Worm (Caenorhabditis elegans) whole organism, mixed stage, embryonic: ENCODE measurements around the gene yju-2.

Source experiments
- bed-3 ChIP-seq: fragments of 200-800 bp; sonication (Bioruptor generic); optimal IDR thresholded peaks from 3 replicates; lab custom pipeline; 2018; ENCODE audit warnings: mild to moderate bottlenecking, missing genetic modification characterization, moderate library complexity, missing compliant biosample characterization
- blmp-1 ChIP-seq: fragments of 150-350 bp; optimal IDR thresholded peaks from 2 replicates; lab custom pipeline; 2014; ENCODE audit warnings: missing biosample characterization, missing genetic modification characterization
- ceh-39 ChIP-seq: fragments of 150-350 bp; optimal IDR thresholded peaks from 2 replicates; lab custom pipeline; 2014; ENCODE audit warnings: missing biosample characterization, missing genetic modification characterization
- ceh-83 ChIP-seq: fragments of 200-800 bp; sonication (Bioruptor generic); optimal IDR thresholded peaks from 2 replicates; lab custom pipeline; 2018; ENCODE audit warnings: mild to moderate bottlenecking, missing genetic modification characterization, missing compliant biosample characterization
- ces-1 ChIP-seq: fragments of 150-350 bp; optimal IDR thresholded peaks from 2 replicates; lab custom pipeline; 2014; ENCODE audit warnings: missing biosample characterization, missing genetic modification reagents, missing genetic modification characterization
- cnd-1 ChIP-seq: fragments of 200-800 bp; sonication (Bioruptor generic); optimal IDR thresholded peaks from 2 replicates; lab custom pipeline; 2018; ENCODE audit warnings: mild to moderate bottlenecking, missing genetic modification characterization, missing compliant biosample characterization
- elt-1 ChIP-seq: sonication (generic microtip); optimal IDR thresholded peaks from 2 replicates; lab custom pipeline; 2017; ENCODE audit warnings: missing genetic modification characterization, mild to moderate bottlenecking, missing compliant biosample characterization, antibody characterized with exemption, moderate library complexity, borderline replicate concordance; ENCODE audit not compliant: insufficient read depth
- flh-1 ChIP-seq: fragments of 200-800 bp; sonication (Bioruptor generic); optimal IDR thresholded peaks from 2 replicates; lab custom pipeline; 2018; ENCODE audit warnings: mild to moderate bottlenecking, missing genetic modification characterization, moderate library complexity, missing compliant biosample characterization
- ham-2 ChIP-seq: fragments of 200-800 bp; sonication (Bioruptor generic); optimal IDR thresholded peaks from 2 replicates; lab custom pipeline; 2018; ENCODE audit warnings: mild to moderate bottlenecking, missing genetic modification characterization, missing compliant biosample characterization
- lin-13 ChIP-seq: fragments of 150-350 bp; optimal IDR thresholded peaks from 2 replicates; lab custom pipeline; 2014; ENCODE audit warnings: missing biosample characterization, missing genetic modification characterization
- lin-32 ChIP-seq: fragments of 200-800 bp; sonication (Bioruptor generic); optimal IDR thresholded peaks from 2 replicates; lab custom pipeline; 2018; ENCODE audit warnings: mild to moderate bottlenecking, missing genetic modification characterization, missing compliant biosample characterization
- lsy-2 ChIP-seq: fragments of 150-350 bp; optimal IDR thresholded peaks from 2 replicates; lab custom pipeline; 2014; ENCODE audit warnings: missing biosample characterization, missing genetic modification characterization
- mab-5 ChIP-seq: fragments of 150-350 bp; optimal IDR thresholded peaks from 2 replicates; lab custom pipeline; 2014; ENCODE audit warnings: missing biosample characterization, missing genetic modification characterization
- mep-1 ChIP-seq: fragments of 150-350 bp; optimal IDR thresholded peaks from 2 replicates; lab custom pipeline; 2017; ENCODE audit warnings: missing biosample characterization, missing genetic modification reagents, missing genetic modification characterization, inconsistent platforms
- mls-2 ChIP-seq: sonication (generic microtip); optimal IDR thresholded peaks from 2 replicates; lab custom pipeline; 2016; ENCODE audit warnings: mild to moderate bottlenecking, missing genetic modification characterization, moderate library complexity, missing compliant biosample characterization
- nhr-12 ChIP-seq: fragments of 150-350 bp; optimal IDR thresholded peaks from 2 replicates; lab custom pipeline; 2014; ENCODE audit warnings: missing biosample characterization, missing genetic modification characterization
- nhr-2 ChIP-seq: fragments of 150-350 bp; optimal IDR thresholded peaks from 2 replicates; lab custom pipeline; 2014; ENCODE audit warnings: missing biosample characterization, missing genetic modification characterization
- nhr-237 ChIP-seq: fragments of 150-350 bp; optimal IDR thresholded peaks from 2 replicates; lab custom pipeline; 2014; ENCODE audit warnings: missing biosample characterization, missing genetic modification characterization
- nhr-28 ChIP-seq: fragments of 150-350 bp; optimal IDR thresholded peaks from 2 replicates; lab custom pipeline; 2014; ENCODE audit warnings: missing biosample characterization, missing genetic modification characterization
- pha-4 ChIP-seq: fragments of 150-350 bp; optimal IDR thresholded peaks from 2 replicates; lab custom pipeline; 2018; ENCODE audit warnings: missing biosample characterization, missing genetic modification reagents, missing genetic modification characterization
- sem-2 ChIP-seq: fragments of 200-800 bp; sonication (Bioruptor generic); optimal IDR thresholded peaks from 2 replicates; lab custom pipeline; 2018; ENCODE audit warnings: mild to moderate bottlenecking, missing genetic modification characterization, missing compliant biosample characterization
- snpc-4 ChIP-seq: fragments of 150-350 bp; optimal IDR thresholded peaks from 2 replicates; lab custom pipeline; 2014; ENCODE audit warnings: missing biosample characterization, missing genetic modification characterization
- sptf-1 ChIP-seq: sonication (generic microtip); optimal IDR thresholded peaks from 2 replicates; lab custom pipeline; 2017; ENCODE audit warnings: mild to moderate bottlenecking, missing genetic modification characterization, moderate library complexity, missing compliant biosample characterization
- tbx-8 ChIP-seq: fragments of 200-800 bp; sonication (Bioruptor generic); optimal IDR thresholded peaks from 2 replicates; lab custom pipeline; 2018; ENCODE audit warnings: mild to moderate bottlenecking, missing genetic modification characterization, moderate library complexity, missing compliant biosample characterization
- unc-120 ChIP-seq: sonication (generic microtip); optimal IDR thresholded peaks from 2 replicates; lab custom pipeline; 2017; ENCODE audit warnings: missing genetic modification characterization, missing compliant biosample characterization; ENCODE audit not compliant: poor library complexity, severe bottlenecking
- unc-39 ChIP-seq: fragments of 150-350 bp; optimal IDR thresholded peaks from 2 replicates; lab custom pipeline; 2014; ENCODE audit warnings: missing biosample characterization, missing genetic modification characterization
- zip-8 ChIP-seq: fragments of 150-350 bp; optimal IDR thresholded peaks from 2 replicates; lab custom pipeline; 2014; ENCODE audit warnings: missing biosample characterization, missing genetic modification characterization
- ztf-11 ChIP-seq: fragments of 150-350 bp; optimal IDR thresholded peaks from 2 replicates; lab custom pipeline; 2014; ENCODE audit warnings: missing biosample characterization, missing genetic modification characterization

Gene yju-2

DNA sequence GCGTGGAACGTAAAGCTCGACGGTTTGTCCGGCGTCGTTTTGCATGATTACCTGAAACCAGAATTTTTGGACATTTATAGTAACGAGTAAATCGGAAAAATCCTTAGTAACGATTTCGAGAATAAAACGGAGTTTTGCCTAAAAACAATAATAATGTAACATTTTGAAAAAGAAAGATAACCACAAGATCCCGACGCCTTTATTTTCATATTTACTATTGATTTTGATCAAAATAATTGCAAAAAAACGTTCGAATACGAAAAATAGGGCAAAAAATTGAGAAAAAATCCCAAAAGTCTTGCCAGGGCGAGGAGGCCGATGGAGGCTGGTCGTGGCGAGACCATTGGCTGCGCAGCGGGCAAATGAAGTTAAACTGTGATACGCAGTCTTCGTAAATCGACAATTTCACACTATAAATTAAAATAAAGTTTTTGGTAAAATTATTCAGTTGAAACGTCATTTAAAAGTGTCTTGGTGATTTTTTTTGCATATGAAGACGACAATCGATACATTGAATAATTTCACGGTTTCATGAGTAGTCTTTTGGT is 5.5 kb downstream of the yju-2 start, which contains the start of gene rps-21 (continued):
- TF ChIP-seq mls-2 (no peak), nhr-28 (tag; lab: Kevin White, UChicago) (no peak)

ce11 chrIII:7192942-7193665 is 9.0 kb downstream of the yju-2 start, which contains the start of gene mec-14:
TSS of gene mec-14 (minus strand) at chrIII:7192992.
- TF ChIP-seq zip-8 (tag; lab: Kevin White, UChicago) = no peak
- TF ChIP-seq flh-1 (GFP tag; lab: Kevin White, UChicago) = no peak
- TF ChIP-seq ceh-39 (tag; lab: Kevin White, UChicago) = no peak
- no peak for TF ChIP-seq nhr-2 (tag; lab: Kevin White, UChicago)
- no peak for TF ChIP-seq snpc-4 (tag; lab: Kevin White, UChicago)
- no peak for TF ChIP-seq pha-4 (tag; lab: Kevin White, UChicago)
- TF ChIP-seq ham-2 (GFP tag; lab: Kevin White, UChicago) = no peak
- TF ChIP-seq unc-120 (tag; lab: Kevin White, UChicago) = no peak
- no peak for TF ChIP-seq nhr-28 (tag; lab: Kevin White, UChicago)
- TF ChIP-seq blmp-1 = no peak
- no peak for TF ChIP-seq unc-39
- no peak for TF ChIP-seq nhr-12
- TF ChIP-seq nhr-237 = no peak
- no peak for TF ChIP-seq elt-1
- no peak for TF ChIP-seq sptf-1
- TF ChIP-seq lsy-2 = no peak
- TF ChIP-seq mls-2 = no peak
- no peak for TF ChIP-seq bed-3 (GFP tag; lab: Kevin White, UChicago)
- no peak for TF ChIP-seq lin-32 (GFP tag; lab: Kevin White, UChicago)

ce11 chrIII:7195325-7195724 is 11.2 kb downstream of the yju-2 start, which contains the start of gene F37C12.18:
TSS of gene F37C12.18 (minus strand) at chrIII:7195425.
- TF ChIP-seq snpc-4 (tag; lab: Kevin White, UChicago) (no peak), nhr-28 (tag; lab: Kevin White, UChicago) (no peak), tbx-8 (GFP tag; lab: Kevin White, UChicago) (no peak), ces-1 (GFP tag; lab: Kevin White, UChicago) (no peak), lin-32 (GFP tag; lab: Kevin White, UChicago) (no peak), unc-39 (no peak), ceh-83 (GFP tag; lab: Kevin White, UChicago) (no peak), elt-1 (no peak), unc-120 (tag; lab: Kevin White, UChicago) (no peak)

ce11 chrIII:7197973-7198372 is 13.8 kb downstream of the yju-2 start, which contains the start of gene exos-9:
TSS of gene exos-9 (minus strand) at chrIII:7198073.
- no peak for TF ChIP-seq ztf-11 (tag; lab: Kevin White, UChicago)
- no peak for TF ChIP-seq mep-1 (tag; lab: Kevin White, UChicago)
- TF ChIP-seq nhr-237 = no peak
- TF ChIP-seq flh-1 (GFP tag; lab: Kevin White, UChicago) = no peak
- no peak for TF ChIP-seq nhr-28 (tag; lab: Kevin White, UChicago)
- TF ChIP-seq elt-1 = no peak
- TF ChIP-seq cnd-1 (tag; lab: Kevin White, UChicago) = no peak
- TF ChIP-seq sptf-1 = no peak
- no peak for TF ChIP-seq sem-2 (GFP tag; lab: Kevin White, UChicago)
- TF ChIP-seq ceh-39 (tag; lab: Kevin White, UChicago) = no peak

- TF ChIP-seq mab-5 (no peak), nhr-2 (tag; lab: Kevin White, UChicago) (peak; percentile 4), pha-4 (tag; lab: Kevin White, UChicago) (peak; percentile 24), lin-13 (tag; lab: Kevin White, UChicago) (no peak), sptf-1 (peak; percentile 66), cnd-1 (tag; lab: Kevin White, UChicago) (no peak), unc-120 (tag; lab: Kevin White, UChicago) (no peak), ces-1 (GFP tag; lab: Kevin White, UChicago) (peak; percentile 28), nhr-237 (peak; percentile 39), lsy-2 (peak; percentile 65)
Observed at ce11 chrIII:7198838-7199237, 14.7 kb downstream of the yju-2 start, which contains the start of gene pfd-5. TSS of gene pfd-5 (minus strand) at chrIII:7198884.
